Fruit fly (Drosophila melanogaster): Measurements from ENCODE around the gene CG44001.

dm6 chr2L:5054953-5055352 is 11.9 kb downstream of the CG44001 start, which contains the start of the genes CG14036 and His3.3A:
- TF ChIP-seq Dll (optimal IDR thresholded peaks at IDR 0.05) (no peak), psq (optimal IDR thresholded peaks at IDR 0.05) (no peak), EcR (GFP tag; optimal IDR thresholded peaks at IDR 0.05) (no peak), usp (GFP tag; optimal IDR thresholded peaks at IDR 0.05) (no peak)
